Worm (Caenorhabditis elegans) whole organism, early embryonic: Measurements from ENCODE around the gene C23H4.8.

ENCODE experiments used
- B0310.2 ChIP-seq: sonication (generic microtip); optimal IDR thresholded peaks from 2 replicates; lab custom pipeline; 2016; ENCODE audit warnings: mild to moderate bottlenecking, missing genetic modification characterization, missing compliant biosample characterization
- F13C5.2 ChIP-seq: sonication (generic microtip); optimal IDR thresholded peaks from 2 replicates; lab custom pipeline; 2017; ENCODE audit warnings: mild to moderate bottlenecking, missing genetic modification characterization, inconsistent platforms, missing compliant biosample characterization
- ama-1 ChIP-seq: fragments of 150-350 bp; optimal IDR thresholded peaks from 2 replicates; lab custom pipeline; 2014
- ceh-13 ChIP-seq: fragments of 200-800 bp; sonication (Bioruptor generic); optimal IDR thresholded peaks from 2 replicates; lab custom pipeline; 2018; ENCODE audit warnings: mild to moderate bottlenecking, missing genetic modification characterization, missing compliant biosample characterization
- ceh-36 ChIP-seq: sonication (generic microtip); optimal IDR thresholded peaks from 2 replicates; lab custom pipeline; 2016; ENCODE audit warnings: missing genetic modification characterization, inconsistent platforms, missing compliant biosample characterization
- ets-7 ChIP-seq: sonication (generic microtip); optimal IDR thresholded peaks from 2 replicates; lab custom pipeline; 2016; ENCODE audit warnings: missing genotype, missing genetic modification characterization, missing compliant biosample characterization
- flt-1 ChIP-seq: fragments of 200-800 bp; sonication (Bioruptor generic); IDR thresholded peaks from 2 replicates; pipeline ENCODE4 v1.3.6; 2022; ENCODE audit warnings: missing genetic modification characterization, missing compliant biosample characterization
- tra-4 ChIP-seq: sonication (generic microtip); optimal IDR thresholded peaks from 2 replicates; lab custom pipeline; 2017; ENCODE audit warnings: missing genetic modification characterization, missing compliant biosample characterization

- no peak for TF ChIP-seq tra-4 (tag; lab: Kevin White, UChicago)
- TF ChIP-seq F13C5.2 (tag; lab: Kevin White, UChicago) = no peak
- TF ChIP-seq B0310.2 (tag; lab: Kevin White, UChicago) = no peak
- TF ChIP-seq ama-1 (lab: Kevin White, UChicago) = no peak
- TF ChIP-seq ceh-36 (tag; lab: Kevin White, UChicago) = no peak
- TF ChIP-seq flt-1 (GFP tag; lab: Robert Waterston, UW) = no peak
- no peak for TF ChIP-seq ets-7
- no peak for TF ChIP-seq ceh-13 (GFP tag; lab: Kevin White, UChicago)
Measured at ce11 chrX:12256594-12257048, 39.6 kb downstream of the C23H4.8 start, which contains the start of gene E01G6.2.
